Fruit fly (Drosophila melanogaster) whole organism, embryonic: ENCODE data around the gene Tmc.

Experiments
- Abd-B ChIP-seq: fragments of 200-800 bp; sonication (Bioruptor generic); optimal IDR thresholded peaks from 2 replicates; lab custom pipeline; 2018; ENCODE audit warnings: missing biosample characterization, mild to moderate bottlenecking, missing genetic modification characterization, moderate library complexity
- Asciz ChIP-seq: fragments of 200-800 bp; sonication (Bioruptor generic); optimal IDR thresholded peaks from 2 replicates; lab custom pipeline; 2017; ENCODE audit warnings: missing biosample characterization, mild to moderate bottlenecking, missing genetic modification characterization, missing genetic modification reagents
- C15 ChIP-seq: fragments of 200-800 bp; sonication (Bioruptor generic); IDR thresholded peaks from 3 replicates; pipeline ENCODE4 v1.3.6; 2022; ENCODE audit warnings: missing biosample characterization, missing genetic modification characterization
- CG10147 ChIP-seq: fragments of 200-800 bp; sonication (Bioruptor generic); optimal IDR thresholded peaks from 2 replicates; lab custom pipeline; 2019; ENCODE audit warnings: missing biosample characterization, mild to moderate bottlenecking, missing genetic modification characterization, moderate library complexity
- CG10267 ChIP-seq: fragments of 200-800 bp; sonication (Bioruptor generic); optimal IDR thresholded peaks from 2 replicates; lab custom pipeline; 2018; ENCODE audit warnings: missing biosample characterization, mild to moderate bottlenecking, missing genetic modification characterization, moderate library complexity
- CG10366 ChIP-seq: fragments of 200-800 bp; sonication (Bioruptor generic); IDR thresholded peaks from 2 replicates; pipeline ENCODE4 v1.3.6; 2022; ENCODE audit warnings: missing biosample characterization, missing genetic modification characterization
- CG11560 ChIP-seq: fragments of 200-800 bp; sonication (Bioruptor generic); IDR thresholded peaks from 3 replicates; pipeline ENCODE4 v1.3.6; 2022; ENCODE audit warnings: missing biosample characterization, missing genetic modification characterization
- CG12219 ChIP-seq: fragments of 200-800 bp; sonication (Bioruptor generic); optimal IDR thresholded peaks from 3 replicates; lab custom pipeline; 2018; ENCODE audit warnings: missing biosample characterization, mild to moderate bottlenecking, missing genetic modification characterization
- CG1602 ChIP-seq: fragments of 200-800 bp; sonication (Bioruptor generic); optimal IDR thresholded peaks from 3 replicates; lab custom pipeline; 2016; ENCODE audit warnings: missing biosample characterization, missing genetic modification characterization
- CG16863 ChIP-seq: fragments of 200-800 bp; sonication (Bioruptor generic); optimal IDR thresholded peaks from 3 replicates; lab custom pipeline; 2016; ENCODE audit warnings: missing biosample characterization, missing genetic modification characterization
- CG17612 ChIP-seq: fragments of 200-800 bp; sonication (Bioruptor generic); IDR thresholded peaks from 2 replicates; pipeline ENCODE4 v1.3.6; 2022; ENCODE audit warnings: missing biosample characterization, missing genetic modification characterization
- CG18476 ChIP-seq: fragments of 200-800 bp; sonication (Bioruptor generic); optimal IDR thresholded peaks from 2 replicates; lab custom pipeline; 2016; ENCODE audit warnings: missing biosample characterization, mild to moderate bottlenecking, missing genetic modification characterization
- CG18599 ChIP-seq: fragments of 200-800 bp; sonication (Bioruptor generic); optimal IDR thresholded peaks from 3 replicates; lab custom pipeline; 2017; ENCODE audit warnings: missing biosample characterization, missing genetic modification characterization, mild to moderate bottlenecking, moderate library complexity, missing genetic modification reagents
- CG2116 ChIP-seq: fragments of 200-800 bp; sonication (Bioruptor generic); optimal IDR thresholded peaks from 3 replicates; lab custom pipeline; 2018; ENCODE audit warnings: missing biosample characterization, mild to moderate bottlenecking, missing genetic modification characterization
- CG30431 ChIP-seq: fragments of 200-800 bp; sonication (Bioruptor generic); optimal IDR thresholded peaks from 2 replicates; lab custom pipeline; 2017; ENCODE audit warnings: missing biosample characterization, missing genetic modification characterization
- CG3065 ChIP-seq: fragments of 200-800 bp; sonication (Bioruptor generic); optimal IDR thresholded peaks from 2 replicates; lab custom pipeline; 2016; ENCODE audit warnings: missing biosample characterization, missing genetic modification characterization
- CG32532 ChIP-seq: fragments of 200-800 bp; sonication (Bioruptor generic); IDR thresholded peaks from 2 replicates; pipeline ENCODE4 v1.3.6; 2022; ENCODE audit warnings: missing biosample characterization, missing genetic modification characterization
- CG32772 ChIP-seq: fragments of 200-800 bp; sonication (Bioruptor generic); IDR thresholded peaks from 2 replicates; pipeline ENCODE4 v1.3.6; 2022; ENCODE audit warnings: missing biosample characterization, missing genetic modification characterization
- CG42726 ChIP-seq: fragments of 200-800 bp; sonication (Bioruptor generic); IDR thresholded peaks from 2 replicates; pipeline ENCODE4 v1.3.6; 2022; ENCODE audit warnings: missing biosample characterization, missing genetic modification characterization; ENCODE audit not compliant: partially characterized antibody
- CG5245 ChIP-seq: fragments of 200-800 bp; sonication (Bioruptor generic); optimal IDR thresholded peaks from 3 replicates; lab custom pipeline; 2016; ENCODE audit warnings: missing biosample characterization, missing genetic modification characterization
- CG6254 ChIP-seq: fragments of 200-800 bp; sonication (Bioruptor generic); optimal IDR thresholded peaks from 3 replicates; lab custom pipeline; 2017; ENCODE audit warnings: mild to moderate bottlenecking, missing biosample characterization, missing genetic modification reagents, missing genetic modification characterization
- CG6654 ChIP-seq: fragments of 200-800 bp; sonication (Bioruptor generic); optimal IDR thresholded peaks from 2 replicates; lab custom pipeline; 2017; ENCODE audit warnings: missing biosample characterization, mild to moderate bottlenecking, missing genetic modification characterization
- CG8944 ChIP-seq: fragments of 200-800 bp; sonication (Bioruptor generic); optimal IDR thresholded peaks from 3 replicates; lab custom pipeline; 2016; ENCODE audit warnings: missing biosample characterization, missing genetic modification characterization
- D19A ChIP-seq: fragments of 200-800 bp; optimal IDR thresholded peaks from 3 replicates; lab custom pipeline; 2019; ENCODE audit warnings: missing biosample characterization, mild to moderate bottlenecking, missing genetic modification characterization, moderate library complexity
- Poxn ChIP-seq: fragments of 200-800 bp; sonication (Bioruptor generic); IDR thresholded peaks from 2 replicates; pipeline ENCODE4 v1.3.6; 2022; ENCODE audit warnings: missing biosample characterization, missing genetic modification characterization
- TFAM ChIP-seq: fragments of 200-800 bp; sonication (Bioruptor generic); optimal IDR thresholded peaks from 2 replicates; lab custom pipeline; 2017; ENCODE audit warnings: missing biosample characterization, missing genetic modification characterization, inconsistent platforms
- YL-1 ChIP-seq: fragments of 200-800 bp; sonication (Bioruptor generic); optimal IDR thresholded peaks from 3 replicates; lab custom pipeline; 2017; ENCODE audit warnings: missing biosample characterization, mild to moderate bottlenecking, missing genetic modification characterization
- ab ChIP-seq: fragments of 200-800 bp; sonication (Bioruptor generic); optimal IDR thresholded peaks from 2 replicates; lab custom pipeline; 2016; ENCODE audit warnings: missing biosample characterization, missing genetic modification characterization
- cas ChIP-seq: fragments of 200-800 bp; sonication (Bioruptor generic); IDR thresholded peaks from 2 replicates; pipeline ENCODE4 v1.3.6; 2022; ENCODE audit warnings: missing biosample characterization, missing genetic modification characterization
- chif ChIP-seq, 2 experiments: fragments of 200-800 bp; sonication (Bioruptor generic); optimal IDR thresholded peaks; 3 replicates each; lab custom pipeline; 2016; ENCODE audit warnings: missing biosample characterization in 2 of 2, missing genetic modification characterization in 2 of 2
- dati ChIP-seq: fragments of 200-800 bp; sonication (Bioruptor generic); IDR thresholded peaks from 2 replicates; pipeline ENCODE4 v1.3.6; 2022; ENCODE audit warnings: missing biosample characterization, missing genetic modification characterization
- ems ChIP-seq: fragments of 200-800 bp; sonication (Bioruptor generic); optimal IDR thresholded peaks from 3 replicates; lab custom pipeline; 2016; ENCODE audit warnings: missing biosample characterization, missing genetic modification characterization
- ftz-f1 ChIP-seq: fragments of 200-800 bp; sonication (Bioruptor generic); optimal IDR thresholded peaks from 2 replicates; lab custom pipeline; 2016; ENCODE audit warnings: missing biosample characterization, missing genetic modification characterization
- gem ChIP-seq: fragments of 200-800 bp; sonication (Bioruptor generic); optimal IDR thresholded peaks from 2 replicates; lab custom pipeline; 2019; ENCODE audit warnings: missing biosample characterization, mild to moderate bottlenecking, missing genetic modification characterization, moderate library complexity
- hkb ChIP-seq, 2 experiments: fragments of 200-800 bp in 1 of 2; fragments of >200 bp in 1 of 2; sonication (Bioruptor generic) in 1 of 2; IDR thresholded peaks in 1 of 2; optimal IDR thresholded peaks in 1 of 2; 2 replicates each; pipeline versions ENCODE4 v1.3.6 to Lab custom; 2017 to 2022; ENCODE audit warnings: missing biosample characterization in 1 of 2, missing genetic modification characterization in 1 of 2
- insv ChIP-seq, 2 experiments: fragments of 200-800 bp; sonication (Bioruptor generic); optimal IDR thresholded peaks; 3 replicates each; lab custom pipeline; 2016 to 2018; ENCODE audit warnings: missing biosample characterization in 2 of 2, missing genetic modification characterization in 2 of 2
- jumu ChIP-seq: fragments of 200-800 bp; sonication (Bioruptor generic); optimal IDR thresholded peaks from 3 replicates; lab custom pipeline; 2016; ENCODE audit warnings: missing biosample characterization, missing genetic modification characterization
- kah ChIP-seq: fragments of 200-800 bp; sonication (Bioruptor generic); optimal IDR thresholded peaks from 2 replicates; lab custom pipeline; 2018; ENCODE audit warnings: missing biosample characterization, mild to moderate bottlenecking, missing genetic modification characterization
- nerfin-1 ChIP-seq: fragments of 200-800 bp; sonication (Bioruptor generic); optimal IDR thresholded peaks from 3 replicates; lab custom pipeline; 2019; ENCODE audit warnings: missing biosample characterization, mild to moderate bottlenecking, missing genetic modification characterization, moderate library complexity
- nmo ChIP-seq: fragments of 200-800 bp; sonication (Bioruptor generic); optimal IDR thresholded peaks from 2 replicates; lab custom pipeline; 2018; ENCODE audit warnings: missing biosample characterization, mild to moderate bottlenecking, missing genetic modification characterization, moderate library complexity
- otp ChIP-seq: fragments of 200-800 bp; sonication (Bioruptor generic); IDR thresholded peaks from 3 replicates; pipeline ENCODE4, ENCODE4 v1.3.6; 2022; ENCODE audit warnings: missing biosample characterization, missing genetic modification characterization
- prd ChIP-seq, 3 experiments: fragments of >200 bp in 2 of 3; fragments of 200-800 bp in 1 of 3; sonication (Bioruptor generic) in 1 of 3; optimal IDR thresholded peaks in 2 of 3; IDR thresholded peaks in 1 of 3; 2 replicates in 2 of 3; 3 replicates in 1 of 3; pipeline versions ENCODE4 v1.3.6 to Lab custom; 2017 to 2022; ENCODE audit warnings: missing biosample characterization in 1 of 3, missing genetic modification characterization in 1 of 3
- psq ChIP-seq: fragments of 200-800 bp; sonication (Bioruptor generic); optimal IDR thresholded peaks from 2 replicates; lab custom pipeline; 2017; ENCODE audit warnings: missing biosample characterization, missing genetic modification characterization
- repo ChIP-seq: fragments of 200-800 bp; sonication (Bioruptor generic); optimal IDR thresholded peaks from 2 replicates; lab custom pipeline; 2016; ENCODE audit warnings: missing biosample characterization, missing genetic modification characterization
- sc ChIP-seq, 3 experiments: fragments of >200 bp in 2 of 3; fragments of 200-800 bp in 1 of 3; sonication (Bioruptor generic) in 1 of 3; optimal IDR thresholded peaks; 2 replicates in 2 of 3; 3 replicates in 1 of 3; lab custom pipeline; 2017; ENCODE audit warnings: mild to moderate bottlenecking in 1 of 3, missing biosample characterization in 1 of 3, missing genetic modification characterization in 1 of 3, missing genetic modification reagents in 1 of 3
- sd ChIP-seq: fragments of 200-800 bp; sonication (Bioruptor generic); optimal IDR thresholded peaks from 3 replicates; lab custom pipeline; 2018; ENCODE audit warnings: missing biosample characterization, mild to moderate bottlenecking, missing genetic modification characterization, moderate library complexity
- tap ChIP-seq: fragments of 200-800 bp; optimal IDR thresholded peaks from 3 replicates; lab custom pipeline; 2019; ENCODE audit warnings: missing biosample characterization, mild to moderate bottlenecking, missing genetic modification characterization, moderate library complexity
- tup ChIP-seq: fragments of 200-800 bp; sonication (Bioruptor generic); optimal IDR thresholded peaks from 2 replicates; lab custom pipeline; 2016; ENCODE audit warnings: missing biosample characterization, mild to moderate bottlenecking, missing genetic modification characterization, moderate library complexity
- yki ChIP-seq: fragments of >200 bp; optimal IDR thresholded peaks from 3 replicates; lab custom pipeline; 2018

The Tmc gene

DNA sequence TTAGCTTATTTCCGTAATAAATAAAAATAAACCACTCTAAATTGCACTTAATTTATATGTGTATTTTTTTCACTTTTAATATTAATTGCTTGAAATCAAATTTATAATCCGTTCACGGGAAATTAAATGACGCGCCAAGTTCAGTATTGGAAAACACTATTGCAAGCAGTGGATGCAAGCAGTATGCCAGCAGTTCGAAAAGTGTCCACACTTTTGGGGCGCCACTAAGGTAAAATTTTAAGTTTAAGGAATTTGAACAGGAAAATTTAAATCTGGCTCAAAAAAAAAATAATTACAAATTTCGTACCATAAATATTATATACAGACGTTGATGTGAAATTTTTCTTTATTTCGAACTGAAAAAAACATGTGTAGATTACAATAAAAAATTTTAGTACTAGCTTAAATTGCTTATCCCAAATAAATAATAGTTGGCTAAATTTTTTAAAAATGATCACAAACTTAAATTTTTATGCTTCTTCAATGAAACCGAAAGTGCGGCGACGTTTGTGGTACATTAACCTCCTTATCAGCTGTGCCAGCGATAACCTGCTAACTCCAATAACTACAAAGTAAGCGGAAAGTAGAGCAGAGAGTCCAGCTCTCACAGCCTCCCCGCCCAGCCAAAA is 16.5 kb downstream of the Tmc start (continued):
- TF ChIP-seq ems (GFP tag; lab: Kevin White, UChicago) = no peak
- no peak for TF ChIP-seq CG6654 (GFP tag; lab: Kevin White, UChicago)
- no peak; the same call in 2 of the 3 replicates for TF ChIP-seq CG11560 (tag; lab: Robert Waterston, UW)
- TF ChIP-seq Abd-B = no peak
- no peak for TF ChIP-seq Asciz (GFP tag; lab: Kevin White, UChicago)
- no peak for TF ChIP-seq chif (GFP tag; optimal IDR thresholded peaks at IDR 0.05; lab: Kevin White, UChicago)
- TF ChIP-seq CG32532 (GFP tag; lab: Robert Waterston, UW) = peak; percentile 69
- no peak for TF ChIP-seq ab (GFP tag; lab: Kevin White, UChicago)
- TF ChIP-seq CG6254 (GFP tag; lab: Kevin White, UChicago) = no peak
- peak; percentile 37; the same call in 1 of the 2 replicates for TF ChIP-seq CG32772 (GFP tag; lab: Robert Waterston, UW)
- TF ChIP-seq gem (tag; lab: Kevin White, UChicago) = no peak
- no peak for TF ChIP-seq CG12219 (GFP tag; lab: Kevin White, UChicago)
- 0 out of 2 replicates have a peak, but pooled peaks have one; percentile 15 for TF ChIP-seq CG17612 (GFP tag; lab: Robert Waterston, UW)
- no peak for TF ChIP-seq D19A (tag; lab: Kevin White, UChicago)
- TF ChIP-seq Poxn = no peak
- no peak for TF ChIP-seq yki (lab: Kevin White, UChicago)
- TF ChIP-seq CG1602 (GFP tag; lab: Kevin White, UChicago) = peak; percentile 17
- peak; percentile 66 for TF ChIP-seq jumu (GFP tag; lab: Kevin White, UChicago)
- no peak for TF ChIP-seq psq
- no peak for TF ChIP-seq sc (optimal IDR thresholded peaks at IDR 0.05; lab: Kevin White, UChicago)
- TF ChIP-seq sc (GFP tag; optimal IDR thresholded peaks at IDR 0.05; lab: Kevin White, UChicago) = no peak
- peak; percentile 67 for TF ChIP-seq CG5245
- TF ChIP-seq tap (tag; lab: Kevin White, UChicago) = no peak
- TF ChIP-seq CG30431 (GFP tag; lab: Kevin White, UChicago) = no peak
- TF ChIP-seq CG10147 (GFP tag; lab: Kevin White, UChicago) = no peak
- TF ChIP-seq CG10366 (GFP tag; lab: Robert Waterston, UW) = peak; percentile 36
- TF ChIP-seq YL-1 (GFP tag; lab: Kevin White, UChicago) = no peak
- no peak for TF ChIP-seq CG2116 (GFP tag; lab: Kevin White, UChicago)
- no peak for TF ChIP-seq kah
- no peak for TF ChIP-seq nerfin-1 (tag; lab: Kevin White, UChicago)
- TF ChIP-seq prd (optimal IDR thresholded peaks at IDR 0.05; lab: Kevin White, UChicago) = no peak
- TF ChIP-seq prd (GFP tag; IDR thresholded peaks at IDR 0.05; lab: Robert Waterston, UW) = peak; percentile 59; the same call in 2 of the 3 replicates
- peak; percentile 37 for TF ChIP-seq CG18476 (GFP tag; lab: Kevin White, UChicago)
- no peak for TF ChIP-seq TFAM
- no peak for TF ChIP-seq CG16863 (GFP tag; lab: Kevin White, UChicago)
- no peak for TF ChIP-seq otp
- peak; percentile 51 for TF ChIP-seq ftz-f1 (GFP tag; lab: Kevin White, UChicago)
- TF ChIP-seq cas (GFP tag; lab: Robert Waterston, UW) = no peak
- no peak for TF ChIP-seq hkb (optimal IDR thresholded peaks at IDR 0.05; lab: Kevin White, UChicago)
- TF ChIP-seq hkb (GFP tag; IDR thresholded peaks at IDR 0.05; lab: Robert Waterston, UW) = no peak
- no peak for TF ChIP-seq CG3065 (GFP tag; lab: Kevin White, UChicago)
- TF ChIP-seq tup = no peak
- no peak for TF ChIP-seq insv (GFP tag; optimal IDR thresholded peaks at IDR 0.05; lab: Kevin White, UChicago)
- no peak for TF ChIP-seq C15 (GFP tag; lab: Robert Waterston, UW)
- peak; percentile 76 for TF ChIP-seq CG42726
- TF ChIP-seq CG18599 (GFP tag; lab: Kevin White, UChicago) = no peak
- TF ChIP-seq nmo (GFP tag; lab: Kevin White, UChicago) = peak; percentile 14
- no peak for TF ChIP-seq CG8944 (GFP tag; lab: Kevin White, UChicago)
- no peak for TF ChIP-seq dati
- TF ChIP-seq CG10267 = peak; percentile 98
- peak; percentile 51 for TF ChIP-seq repo (GFP tag; lab: Kevin White, UChicago)
- TF ChIP-seq sd (tag; lab: Kevin White, UChicago) = no peak
